Fruit fly (Drosophila melanogaster): ENCODE measurements around the gene poe.

poe gene

DNA sequence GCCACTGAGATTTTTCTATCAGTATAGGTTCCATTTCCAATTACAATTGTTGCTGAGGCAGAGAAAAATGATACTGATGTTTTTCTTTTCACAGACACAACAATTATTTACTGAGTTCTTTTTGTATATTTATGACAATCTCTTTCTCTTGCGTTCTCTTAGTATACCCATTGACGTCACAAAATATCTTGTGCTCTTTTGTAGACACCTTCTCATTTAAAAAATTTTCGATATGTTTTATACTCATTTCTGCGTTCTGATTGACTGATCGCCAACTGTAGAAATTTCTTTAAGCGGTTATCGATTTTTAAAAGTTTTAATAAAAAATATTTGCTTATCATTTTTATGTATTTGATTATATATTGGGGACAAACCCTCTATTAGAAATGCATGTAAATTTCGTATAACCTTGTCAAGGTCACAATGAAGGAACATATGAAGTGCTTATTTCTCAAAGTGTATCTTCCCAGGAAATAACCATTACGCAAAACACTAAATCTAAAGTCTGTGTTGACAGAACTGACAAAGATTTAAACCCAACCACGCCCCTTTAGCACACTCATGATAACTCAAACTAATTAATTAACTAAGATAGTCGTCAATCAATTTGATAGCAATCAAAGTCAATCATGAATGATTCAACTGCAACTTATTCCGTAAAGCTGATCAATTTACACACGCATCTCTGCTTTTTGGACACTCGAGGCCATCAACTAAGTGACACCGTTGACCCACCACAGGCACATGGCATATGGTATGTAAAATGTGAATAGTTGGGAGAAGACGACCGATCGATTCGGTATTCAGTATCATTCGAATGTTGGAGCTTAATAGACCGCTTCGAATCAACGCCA is 60.6 kb downstream of the poe start, which contains the start of the genes Glyat and Tg (continued):
- TF ChIP-seq CG4617 (GFP tag; optimal IDR thresholded peaks at IDR 0.05; ENCODE audit: borderline replicate concordance) (no peak), CG17829 (tag; optimal IDR thresholded peaks at IDR 0.05) (peak; percentile 19), HLH3B (GFP tag; IDR thresholded peaks at IDR 0.05) (no peak), grn (GFP tag; optimal IDR thresholded peaks at IDR 0.05) (no peak), btn (GFP tag; optimal IDR thresholded peaks at IDR 0.05) (no peak), CG17802 (tag; optimal IDR thresholded peaks at IDR 0.05) (no peak), C15 (GFP tag; IDR thresholded peaks at IDR 0.05) (no peak), repo (GFP tag; optimal IDR thresholded peaks at IDR 0.05) (no peak), Doc3 (GFP tag; IDR thresholded peaks at IDR 0.05; ENCODE audit: partially characterized antibody) (peak; percentile 47; the same call in 2 of the 3 replicates), MBD-R2 (GFP tag; IDR thresholded peaks at IDR 0.05) (0 out of 2 replicates have a peak, but pooled peaks have one; percentile 6), tll (GFP tag; optimal IDR thresholded peaks at IDR 0.05) (no peak), Scr (GFP tag; IDR thresholded peaks at IDR 0.05; ENCODE audit: partially characterized antibody) (peak; percentile 51), Lpt (GFP tag; optimal IDR thresholded peaks at IDR 0.05) (no peak), CG17186 (GFP tag; optimal IDR thresholded peaks at IDR 0.05) (no peak), CG33213 (GFP tag; optimal IDR thresholded peaks at IDR 0.05) (no peak), gsb (GFP tag; IDR thresholded peaks at IDR 0.05) (no peak), CG17385 (GFP tag; optimal IDR thresholded peaks at IDR 0.05) (no peak), pan (optimal IDR thresholded peaks at IDR 0.05) (no peak), pan (GFP tag; optimal IDR thresholded peaks at IDR 0.05 in 1 of 2, IDR thresholded peaks at IDR 0.05 in 1 of 2) (peak in 1 of 2 experiments; percentile 30), kni (GFP tag; optimal IDR thresholded peaks at IDR 0.05) (no peak), br (optimal IDR thresholded peaks at IDR 0.05) (no peak), vvl (GFP tag; IDR thresholded peaks at IDR 0.05) (peak; percentile 67), ash1 (GFP tag; optimal IDR thresholded peaks at IDR 0.05) (no peak), CG12391 (tag; optimal IDR thresholded peaks at IDR 0.05) (peak; percentile 40), CG3163 (GFP tag; optimal IDR thresholded peaks at IDR 0.05) (peak; percentile 99), Dll (GFP tag; IDR thresholded peaks at IDR 0.05; ENCODE audit: partially characterized antibody) (peak; percentile 67; the same call in 3 of the 4 replicates), Neu2 (GFP tag; optimal IDR thresholded peaks at IDR 0.05; ENCODE audit: borderline replicate concordance) (no peak), CG12104 (GFP tag; optimal IDR thresholded peaks at IDR 0.05) (peak; percentile 39), run (tag; optimal IDR thresholded peaks at IDR 0.05) (no peak), disco-r (GFP tag; optimal IDR thresholded peaks at IDR 0.05) (no peak), Ravus (GFP tag; IDR thresholded peaks at IDR 0.05) (no peak), Xrp1 (GFP tag; IDR thresholded peaks at IDR 0.05) (0 out of 2 replicates have a peak, but pooled peaks have one; percentile 22), CG7786 (GFP tag; optimal IDR thresholded peaks at IDR 0.05) (no peak), CG2129 (GFP tag; IDR thresholded peaks at IDR 0.05; ENCODE audit: partially characterized antibody) (no peak), phol (tag; optimal IDR thresholded peaks at IDR 0.05) (peak; percentile 15), CoRest (tag; optimal IDR thresholded peaks at IDR 0.05) (peak; percentile 39), CG10431 (GFP tag; optimal IDR thresholded peaks at IDR 0.05) (no peak), Max (GFP tag; optimal IDR thresholded peaks at IDR 0.05) (no peak), CG16863 (GFP tag; optimal IDR thresholded peaks at IDR 0.05) (no peak), sna (GFP tag; IDR thresholded peaks at IDR 0.05; ENCODE audit: partially characterized antibody) (0 out of 2 replicates have a peak, but pooled peaks have one; percentile 20), Atf6 (GFP tag; IDR thresholded peaks at IDR 0.05) (peak; percentile 62), Fer2 (tag; optimal IDR thresholded peaks at IDR 0.05) (peak; percentile 19), maf-S (GFP tag; optimal IDR thresholded peaks at IDR 0.05) (no peak), Sox102F (GFP tag; optimal IDR thresholded peaks at IDR 0.05) (no peak), eyg (GFP tag; optimal IDR thresholded peaks at IDR 0.05) (no peak), CG7839 (tag; optimal IDR thresholded peaks at IDR 0.05) (peak; percentile 40), vfl (GFP tag; optimal IDR thresholded peaks at IDR 0.05) (no peak), caup (GFP tag; optimal IDR thresholded peaks at IDR 0.05; ENCODE audit: severe bottlenecking) (no peak), sqz (GFP tag; optimal IDR thresholded peaks at IDR 0.05) (no peak)
